Worm (Caenorhabditis elegans): ENCODE results near the gene C18D11.9.
A peak's percentile ranks its signal among the peaks of the same experiment; 100 is the strongest.

Gene C18D11.9

ce11 chrIII:11856852-11857251, 47.9 kb downstream of the C18D11.9 start:
- TF ChIP-seq ceh-63 (GFP tag; optimal IDR thresholded peaks at IDR 0.05) (no peak), efl-1 (optimal IDR thresholded peaks at IDR 0.05) (no peak), efl-1 (GFP tag; optimal IDR thresholded peaks at IDR 0.05 in 1 of 2) (peak in 1 of 2 experiments; percentile 91)
